Worm (Caenorhabditis elegans): ENCODE data around the gene M03E7.1.

DNA sequence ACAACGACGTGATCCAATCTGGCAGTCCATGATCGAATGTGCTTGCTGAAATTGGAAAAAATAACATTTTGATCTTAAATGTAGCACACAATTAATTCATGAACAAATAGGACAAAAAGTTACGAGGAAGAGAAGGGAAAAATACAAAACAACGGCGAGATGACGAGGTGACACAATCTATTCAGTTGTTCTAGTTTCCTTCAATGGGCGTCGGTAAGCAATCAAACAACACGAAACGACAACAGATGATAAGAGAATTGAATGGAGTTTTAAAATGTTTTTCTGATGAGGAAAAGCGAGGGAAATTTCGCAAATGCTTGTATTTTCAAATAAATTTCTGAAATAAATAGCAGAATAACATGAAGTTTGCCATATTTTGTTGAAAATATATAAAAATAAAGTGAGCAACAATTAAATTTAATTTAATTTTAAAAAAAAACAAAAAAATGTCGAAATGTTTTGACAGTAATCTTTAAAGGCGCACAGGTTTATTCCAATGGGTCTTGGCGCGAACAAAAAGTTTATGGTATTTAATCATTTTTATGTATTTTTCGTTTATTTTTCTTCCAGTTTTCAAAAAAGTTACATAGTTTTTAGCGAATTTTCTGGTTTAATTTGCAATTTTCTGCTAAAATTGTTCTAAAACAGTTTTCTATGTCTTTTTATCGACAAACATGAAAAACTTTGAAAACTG lies 44.7 kb downstream of the M03E7.1 start, which contains the start of gene C14C11.7:
- TF ChIP-seq egl-27 (tag; optimal IDR thresholded peaks at IDR 0.05) (no peak), R02D3.7 (tag; optimal IDR thresholded peaks at IDR 0.05) (no peak), nhr-237 (tag; optimal IDR thresholded peaks at IDR 0.05) (no peak), nhr-23 (tag; optimal IDR thresholded peaks at IDR 0.05) (no peak), ceh-82 (tag; optimal IDR thresholded peaks at IDR 0.05) (no peak), mdl-1 (tag; optimal IDR thresholded peaks at IDR 0.05) (no peak), skn-1 (tag; optimal IDR thresholded peaks at IDR 0.05) (no peak), blmp-1 (tag; optimal IDR thresholded peaks at IDR 0.05; ENCODE audit: insufficient read depth) (no peak)
